Worm (Caenorhabditis elegans): Measurements from ENCODE around the gene F08D12.7.

- no peak for TF ChIP-seq nfya-2 (GFP tag; IDR thresholded peaks at IDR 0.05)
- no peak for TF ChIP-seq tbp1 (GFP tag; optimal IDR thresholded peaks at IDR 0.05)
- no peak for TF ChIP-seq nhr-179 (tag; optimal IDR thresholded peaks at IDR 0.05)
These were observed at the start of gene F08D12.7 for ce11 chrII:2769021-2769420.

Data from whole organism, young adult.